Fruit fly (Drosophila melanogaster): ENCODE data around the gene robo2.

robo2 gene

dm6 chr2L:1422725-1423124 lies 2.5 kb upstream of the robo2 start (continued):
- TF ChIP-seq hb (GFP tag; IDR thresholded peaks at IDR 0.05; ENCODE audit: partially characterized antibody) (no peak), chif (GFP tag; optimal IDR thresholded peaks at IDR 0.05) (peak; percentile 86 to 91), D19B (GFP tag; optimal IDR thresholded peaks at IDR 0.05) (peak; percentile 7), CG7372 (GFP tag; IDR thresholded peaks at IDR 0.05) (no peak), slbo (GFP tag; IDR thresholded peaks at IDR 0.05) (peak; percentile 62), chm (GFP tag; IDR thresholded peaks at IDR 0.05) (peak; percentile 89), CG15073 (GFP tag; optimal IDR thresholded peaks at IDR 0.05) (peak; percentile 50), schlank (tag; optimal IDR thresholded peaks at IDR 0.05) (peak; percentile 52), Pdp1 (GFP tag; optimal IDR thresholded peaks at IDR 0.05) (peak; percentile 81 to 83), gem (tag; optimal IDR thresholded peaks at IDR 0.05) (peak; percentile 88), H15 (GFP tag; IDR thresholded peaks at IDR 0.05) (0 out of 3 replicates have a peak, but pooled peaks have one; percentile 50), ssp (GFP tag; IDR thresholded peaks at IDR 0.05) (peak; percentile 55), CG10565 (GFP tag; optimal IDR thresholded peaks at IDR 0.05) (peak; percentile 15), CG10366 (GFP tag; IDR thresholded peaks at IDR 0.05) (peak; percentile 73), Poxn (GFP tag; IDR thresholded peaks at IDR 0.05) (no peak), CG8089 (GFP tag; optimal IDR thresholded peaks at IDR 0.05) (peak; percentile 83), CG17328 (GFP tag; IDR thresholded peaks at IDR 0.05) (peak; percentile 82), sim (GFP tag; IDR thresholded peaks at IDR 0.05) (no peak), Hmx (GFP tag; optimal IDR thresholded peaks at IDR 0.05) (no peak), CG17186 (GFP tag; optimal IDR thresholded peaks at IDR 0.05) (no peak), slp2 (GFP tag; optimal IDR thresholded peaks at IDR 0.05) (peak; percentile 71), CG11456 (GFP tag; IDR thresholded peaks at IDR 0.05) (peak; percentile 64; the same call in 1 of the 3 replicates), CG4730 (GFP tag; IDR thresholded peaks at IDR 0.05) (peak; percentile 40; the same call in 1 of the 2 replicates), bowl (GFP tag; IDR thresholded peaks at IDR 0.05) (no peak), nerfin-2 (GFP tag; IDR thresholded peaks at IDR 0.05; ENCODE audit: partially characterized antibody) (no peak), CG18011 (GFP tag; optimal IDR thresholded peaks at IDR 0.05) (no peak), Side (GFP tag; optimal IDR thresholded peaks at IDR 0.05) (peak; percentile 84), CG13424 (tag; optimal IDR thresholded peaks at IDR 0.05) (peak; percentile 68), HLHmδ (GFP tag; optimal IDR thresholded peaks at IDR 0.05) (no peak), Neu2 (GFP tag; optimal IDR thresholded peaks at IDR 0.05; ENCODE audit: borderline replicate concordance) (peak; percentile 45), Adf1 (GFP tag; IDR thresholded peaks at IDR 0.05) (no peak), HHEX (GFP tag; optimal IDR thresholded peaks at IDR 0.05) (peak; percentile 62), CG15601 (tag; optimal IDR thresholded peaks at IDR 0.05) (peak; percentile 72), emc (GFP tag; optimal IDR thresholded peaks at IDR 0.05) (peak; percentile 41), CG32767 (GFP tag; IDR thresholded peaks at IDR 0.05) (peak; percentile 47; the same call in 1 of the 2 replicates), CG31224 (GFP tag; IDR thresholded peaks at IDR 0.05) (peak; percentile 53), stwl (tag; optimal IDR thresholded peaks at IDR 0.05) (peak; percentile 55), jing (GFP tag; optimal IDR thresholded peaks at IDR 0.05) (peak; percentile 73), Fer3 (tag; optimal IDR thresholded peaks at IDR 0.05) (peak; percentile 58), Myb (GFP tag; optimal IDR thresholded peaks at IDR 0.05) (peak; percentile 57), org-1 (GFP tag; optimal IDR thresholded peaks at IDR 0.05) (peak; percentile 79), Spps (tag; optimal IDR thresholded peaks at IDR 0.05) (peak; percentile 61), Mrtf (GFP tag; IDR thresholded peaks at IDR 0.05) (0 out of 3 replicates have a peak, but pooled peaks have one; percentile 54), CG16813 (GFP tag; IDR thresholded peaks at IDR 0.05; ENCODE audit: partially characterized antibody) (no peak), chinmo (GFP tag; IDR thresholded peaks at IDR 0.05; ENCODE audit: partially characterized antibody) (no peak), sqz (GFP tag; optimal IDR thresholded peaks at IDR 0.05) (peak; percentile 54), pzg (GFP tag; optimal IDR thresholded peaks at IDR 0.05) (no peak), CG6765 (GFP tag; optimal IDR thresholded peaks at IDR 0.05) (no peak), ham (GFP tag; IDR thresholded peaks at IDR 0.05) (no peak), bcd (GFP tag; optimal IDR thresholded peaks at IDR 0.05) (peak; percentile 73), zf30C (GFP tag; optimal IDR thresholded peaks at IDR 0.05) (peak; percentile 66)
